Worm (Caenorhabditis elegans) whole organism, midembryonic: ENCODE data around the gene Y32H12A.7.

Source experiments
- T22C8.4 ChIP-seq: fragments of 200-800 bp; sonication (Bioruptor generic); IDR thresholded peaks from 2 replicates; pipeline ENCODE4 v1.3.6; 2022; ENCODE audit warnings: missing genetic modification characterization, missing compliant biosample characterization
- cog-1 ChIP-seq: sonication (generic microtip); optimal IDR thresholded peaks from 2 replicates; lab custom pipeline; 2016; ENCODE audit warnings: missing genetic modification characterization, missing compliant biosample characterization
- flt-1 ChIP-seq: fragments of 200-800 bp; sonication (Bioruptor generic); IDR thresholded peaks from 2 replicates; pipeline ENCODE4 v1.3.6; 2022; ENCODE audit warnings: missing genetic modification characterization, missing compliant biosample characterization
- klf-2 ChIP-seq: fragments of 200-800 bp; sonication (Bioruptor generic); conservative IDR thresholded peaks from 2 replicates; pipeline ENCODE4 v1.3.6; 2022; ENCODE audit warnings: missing genetic modification reagents, missing genetic modification characterization, missing compliant biosample characterization
- ref-1 ChIP-seq: fragments of 200-800 bp; sonication (Bioruptor generic); conservative IDR thresholded peaks from 2 replicates; pipeline ENCODE4 v1.3.6; 2022; ENCODE audit warnings: missing genetic modification reagents, missing genetic modification characterization, missing compliant biosample characterization
- tab-1 ChIP-seq: fragments of 200-800 bp; sonication (Bioruptor generic); IDR thresholded peaks from 2 replicates; pipeline ENCODE4 v1.3.6; 2022; ENCODE audit warnings: missing genetic modification characterization, missing compliant biosample characterization
- ztf-23 ChIP-seq: fragments of 200-800 bp; sonication (Bioruptor generic); IDR thresholded peaks from 2 replicates; pipeline ENCODE4 v1.3.6; 2022; ENCODE audit warnings: missing genetic modification reagents, missing genetic modification characterization, missing compliant biosample characterization
- ztf-29 ChIP-seq: fragments of 200-800 bp; sonication (Bioruptor generic); IDR thresholded peaks from 2 replicates; pipeline ENCODE4 v1.3.6; 2022; ENCODE audit warnings: missing genetic modification reagents, missing genetic modification characterization, missing compliant biosample characterization

ce11 chrIII:5413680-5414079 lies 28.5 kb upstream of the Y32H12A.7 start, which contains the start of gene grl-22:
- TF ChIP-seq flt-1 (GFP tag; lab: Robert Waterston, UW), result no peak
- TF ChIP-seq tab-1 (GFP tag; lab: Robert Waterston, UW), result no peak
- no peak for TF ChIP-seq ztf-29
- no peak for TF ChIP-seq cog-1
- TF ChIP-seq ztf-23, result no peak
- no peak for TF ChIP-seq klf-2 (GFP tag; lab: Robert Waterston, UW)
- no peak for TF ChIP-seq T22C8.4 (GFP tag; lab: Robert Waterston, UW)
- no peak for TF ChIP-seq ref-1 (GFP tag; lab: Robert Waterston, UW)
